Worm (Caenorhabditis elegans) whole organism, L4 larva: Measurements from ENCODE around the gene ruvb-2.

Source experiments
- D1046.2 ChIP-seq: fragments of 200-800 bp; sonication (Bioruptor generic); IDR thresholded peaks from 2 replicates; pipeline ENCODE4 v1.3.6; 2022; ENCODE audit warnings: missing genetic modification characterization, missing compliant biosample characterization
- F10B5.3 ChIP-seq: sonication (generic microtip); optimal IDR thresholded peaks from 2 replicates; lab custom pipeline; 2016; ENCODE audit warnings: mild to moderate bottlenecking, missing genetic modification characterization, missing compliant biosample characterization
- F37D6.2 ChIP-seq: sonication (generic microtip); optimal IDR thresholded peaks from 2 replicates; lab custom pipeline; 2016; ENCODE audit warnings: mild to moderate bottlenecking, missing genetic modification characterization, missing compliant biosample characterization
- F44E2.7 ChIP-seq: fragments of 200-800 bp; sonication (Bioruptor generic); IDR thresholded peaks from 2 replicates; pipeline ENCODE4 v2.1.2; 2022; ENCODE audit warnings: missing genetic modification characterization, missing compliant biosample characterization
- Y105C5A.15 ChIP-seq: fragments of 200-800 bp; sonication (Bioruptor generic); IDR thresholded peaks from 2 replicates; pipeline ENCODE4 v1.3.6; 2022; ENCODE audit warnings: missing genetic modification characterization, missing compliant biosample characterization
- Y5F2A.4 ChIP-seq: fragments of 200-800 bp; sonication (Bioruptor generic); optimal IDR thresholded peaks from 2 replicates; lab custom pipeline; 2018; ENCODE audit warnings: mild to moderate bottlenecking, missing genetic modification characterization, missing compliant biosample characterization
- Y75B8A.6 ChIP-seq: fragments of 200-800 bp; sonication (Bioruptor generic); IDR thresholded peaks from 2 replicates; pipeline ENCODE4 v1.3.6; 2022; ENCODE audit warnings: missing genetic modification reagents, missing genetic modification characterization, missing compliant biosample characterization
- ama-1 ChIP-seq: fragments of 150-350 bp; optimal IDR thresholded peaks from 2 replicates; lab custom pipeline; 2014; ENCODE audit warnings: inconsistent platforms, mixed read lengths
- ceh-20 ChIP-seq: fragments of 200-800 bp; sonication (Bioruptor generic); IDR thresholded peaks from 2 replicates; pipeline ENCODE4 v1.3.6; 2022; ENCODE audit warnings: missing genetic modification reagents, missing genetic modification characterization, missing compliant biosample characterization
- ceh-28 ChIP-seq: fragments of 150-350 bp; optimal IDR thresholded peaks from 2 replicates; lab custom pipeline; 2014; ENCODE audit warnings: missing biosample characterization, missing genetic modification reagents, missing genetic modification characterization
- daf-16 ChIP-seq, 3 experiments: sonication (generic microtip); optimal IDR thresholded peaks; 2 replicates each; lab custom pipeline; 2016 to 2017; ENCODE audit warnings: missing genetic modification characterization in 3 of 3, missing genetic modification reagents in 3 of 3, mild to moderate bottlenecking in 2 of 3, missing compliant biosample characterization in 2 of 3, missing biosample characterization in 1 of 3, moderate library complexity in 1 of 3
- dmd-6 ChIP-seq: fragments of 200-800 bp; sonication (Bioruptor generic); IDR thresholded peaks from 2 replicates; pipeline ENCODE4 v1.3.6; 2022; ENCODE audit warnings: missing genetic modification reagents, missing genetic modification characterization, missing compliant biosample characterization
- dmd-9 ChIP-seq: fragments of 200-800 bp; sonication (Bioruptor generic); IDR thresholded peaks from 2 replicates; pipeline ENCODE4 v1.3.6; 2022; ENCODE audit warnings: missing genetic modification reagents, missing genetic modification characterization, missing compliant biosample characterization
- dve-1 ChIP-seq: sonication (generic microtip); optimal IDR thresholded peaks from 2 replicates; lab custom pipeline; 2017; ENCODE audit warnings: antibody characterized with exemption, mild to moderate bottlenecking, missing genetic modification characterization, missing compliant biosample characterization; ENCODE audit not compliant: insufficient read depth
- egl-27 ChIP-seq: sonication (generic microtip); optimal IDR thresholded peaks from 3 replicates; lab custom pipeline; 2017; ENCODE audit warnings: missing biosample characterization, missing genetic modification reagents, missing genetic modification characterization
- gei-8 ChIP-seq: fragments of 200-800 bp; sonication (Bioruptor generic); optimal IDR thresholded peaks from 2 replicates; lab custom pipeline; 2018; ENCODE audit warnings: mild to moderate bottlenecking, missing genetic modification characterization, missing compliant biosample characterization
- hlh-11 ChIP-seq: fragments of 200-800 bp; sonication (Bioruptor generic); optimal IDR thresholded peaks from 2 replicates; lab custom pipeline; 2018; ENCODE audit warnings: mild to moderate bottlenecking, missing genetic modification characterization, missing compliant biosample characterization
- hlh-30 ChIP-seq: sonication (generic microtip); optimal IDR thresholded peaks from 2 replicates; lab custom pipeline; 2017; ENCODE audit warnings: antibody characterized with exemption, mild to moderate bottlenecking, missing genetic modification characterization, missing compliant biosample characterization; ENCODE audit not compliant: insufficient read depth
- jun-1 ChIP-seq: fragments of 150-350 bp; optimal IDR thresholded peaks from 2 replicates; lab custom pipeline; 2014; ENCODE audit warnings: missing biosample characterization, missing genetic modification reagents, missing genetic modification characterization
- lin-1 ChIP-seq: fragments of 200-800 bp; sonication (Bioruptor generic); IDR thresholded peaks from 2 replicates; pipeline ENCODE4 v1.3.6; 2022; ENCODE audit warnings: missing genetic modification reagents, missing genetic modification characterization, missing compliant biosample characterization
- lin-29 ChIP-seq: fragments of 200-800 bp; sonication (Bioruptor generic); IDR thresholded peaks from 2 replicates; pipeline ENCODE4 v1.3.6; 2022; ENCODE audit warnings: missing genetic modification reagents, missing genetic modification characterization, missing compliant biosample characterization
- mdl-1 ChIP-seq, 2 experiments: fragments of 150-350 bp in 1 of 2; sonication (generic microtip) in 1 of 2; optimal IDR thresholded peaks; 2 replicates each; lab custom pipeline; 2014 to 2017; ENCODE audit warnings: missing biosample characterization in 2 of 2, missing genetic modification characterization in 2 of 2
- mdt-29 ChIP-seq: fragments of 200-800 bp; sonication (Bioruptor generic); IDR thresholded peaks from 2 replicates; pipeline ENCODE4 v1.3.6; 2022; ENCODE audit warnings: missing genetic modification reagents, missing genetic modification characterization, missing compliant biosample characterization
- mxl-2 ChIP-seq: fragments of 200-800 bp; sonication (Bioruptor generic); conservative IDR thresholded peaks from 2 replicates; pipeline ENCODE4 v1.3.6; 2022; ENCODE audit warnings: missing genetic modification reagents, missing genetic modification characterization, missing compliant biosample characterization
- nhr-10 ChIP-seq: fragments of 150-350 bp; optimal IDR thresholded peaks from 2 replicates; lab custom pipeline; 2014; ENCODE audit warnings: missing biosample characterization, missing genetic modification characterization
- nhr-102 ChIP-seq: sonication (generic microtip); optimal IDR thresholded peaks from 2 replicates; lab custom pipeline; 2016; ENCODE audit warnings: mild to moderate bottlenecking, missing genetic modification characterization, moderate library complexity, missing compliant biosample characterization
- nhr-237 ChIP-seq: sonication (generic microtip); optimal IDR thresholded peaks from 2 replicates; lab custom pipeline; 2017; ENCODE audit warnings: missing biosample characterization, missing genetic modification characterization
- nhr-25 ChIP-seq: sonication (generic microtip); optimal IDR thresholded peaks from 2 replicates; lab custom pipeline; 2017; ENCODE audit warnings: missing genetic modification characterization, mild to moderate bottlenecking, missing compliant biosample characterization, antibody characterized with exemption, moderate library complexity, borderline replicate concordance; ENCODE audit not compliant: insufficient read depth
- nhr-28 ChIP-seq: fragments of 150-350 bp; optimal IDR thresholded peaks from 2 replicates; lab custom pipeline; 2014; ENCODE audit warnings: missing biosample characterization, missing genetic modification characterization
- nhr-41 ChIP-seq: fragments of 200-800 bp; sonication (Bioruptor generic); IDR thresholded peaks from 2 replicates; pipeline ENCODE4 v1.3.6; 2022; ENCODE audit warnings: missing genetic modification reagents, missing genetic modification characterization, missing compliant biosample characterization
- nhr-42 ChIP-seq: fragments of 200-800 bp; sonication (Bioruptor generic); IDR thresholded peaks from 2 replicates; pipeline ENCODE4 v1.3.6; 2022; ENCODE audit warnings: missing genetic modification characterization, missing compliant biosample characterization
- nhr-48 ChIP-seq: sonication (generic microtip); optimal IDR thresholded peaks from 2 replicates; lab custom pipeline; 2016; ENCODE audit warnings: mild to moderate bottlenecking, missing genetic modification characterization, missing compliant biosample characterization
- nhr-6 ChIP-seq: fragments of 150-350 bp; optimal IDR thresholded peaks from 2 replicates; lab custom pipeline; 2014; ENCODE audit warnings: missing biosample characterization, missing genetic modification characterization
- nhr-77 ChIP-seq: fragments of 150-350 bp; optimal IDR thresholded peaks from 2 replicates; lab custom pipeline; 2014; ENCODE audit warnings: missing biosample characterization, missing genetic modification characterization
- pha-4 ChIP-seq, 2 experiments: fragments of 150-350 bp in 1 of 2; fragments of 200-800 bp in 1 of 2; sonication (Bioruptor generic) in 1 of 2; IDR thresholded peaks in 1 of 2; optimal IDR thresholded peaks in 1 of 2; 2 replicates each; pipeline versions ENCODE4 v1.3.6 to Lab custom; 2014 to 2022; ENCODE audit warnings: missing genetic modification characterization in 2 of 2, missing genetic modification reagents in 2 of 2, missing biosample characterization in 1 of 2, missing compliant biosample characterization in 1 of 2
- php-3 ChIP-seq: fragments of 200-800 bp; sonication (Bioruptor generic); IDR thresholded peaks from 2 replicates; pipeline ENCODE4 v1.3.6; 2022; ENCODE audit warnings: missing genetic modification reagents, missing genetic modification characterization, missing compliant biosample characterization
- pqm-1 ChIP-seq: sonication (generic microtip); optimal IDR thresholded peaks from 2 replicates; lab custom pipeline; 2017; ENCODE audit warnings: missing biosample characterization, missing genetic modification characterization
- set-16 ChIP-seq: fragments of 200-800 bp; sonication (Bioruptor generic); IDR thresholded peaks from 2 replicates; pipeline ENCODE4 v1.3.6; 2022; ENCODE audit warnings: missing genetic modification reagents, missing genetic modification characterization, missing compliant biosample characterization
- unc-130 ChIP-seq: sonication (generic microtip); optimal IDR thresholded peaks from 2 replicates; lab custom pipeline; 2016; ENCODE audit warnings: missing genetic modification reagents, missing genetic modification characterization, missing compliant biosample characterization
- zag-1 ChIP-seq: fragments of 150-350 bp; optimal IDR thresholded peaks from 2 replicates; lab custom pipeline; 2014; ENCODE audit warnings: missing biosample characterization, missing genetic modification characterization
- zip-11 ChIP-seq: fragments of 200-800 bp; sonication (Bioruptor generic); IDR thresholded peaks from 2 replicates; pipeline ENCODE4 v1.3.6; 2022; ENCODE audit warnings: missing genetic modification characterization, missing compliant biosample characterization
- ztf-11 ChIP-seq: fragments of 150-350 bp; optimal IDR thresholded peaks from 2 replicates; lab custom pipeline; 2014; ENCODE audit warnings: missing biosample characterization, missing genetic modification characterization
- ztf-7 ChIP-seq: fragments of 150-350 bp; optimal IDR thresholded peaks from 2 replicates; lab custom pipeline; 2014; ENCODE audit warnings: missing biosample characterization, missing genetic modification characterization

The ruvb-2 gene

DNA sequence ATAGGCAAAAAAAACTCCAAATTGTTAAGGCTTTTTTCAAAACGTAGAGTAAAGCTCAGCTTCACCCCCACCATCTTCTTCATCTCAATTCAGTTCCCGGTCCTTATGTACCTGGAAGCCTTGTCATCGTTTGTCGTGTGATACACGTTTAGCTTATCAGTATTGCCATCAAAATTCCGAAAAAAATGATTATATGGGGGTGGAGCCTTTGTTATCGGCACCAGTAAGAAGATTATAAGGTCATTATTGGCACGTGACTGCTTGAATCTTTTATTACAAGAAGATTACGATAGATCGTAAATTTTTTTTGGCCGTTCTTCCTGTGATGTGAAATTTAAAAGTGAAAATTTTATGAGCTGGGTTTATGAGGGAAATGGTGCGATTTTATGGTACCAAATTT lies 38.8 kb downstream of the ruvb-2 start (continued):
- peak; percentile 95 for TF ChIP-seq php-3 (GFP tag; lab: Robert Waterston, UW)
- TF ChIP-seq daf-16 (GFP tag; optimal IDR thresholded peaks at IDR 0.05; lab: Kevin White, UChicago), result no peak
- peak; percentile 59 for TF ChIP-seq daf-16 (tag; optimal IDR thresholded peaks at IDR 0.05; lab: Kevin White, UChicago)
- TF ChIP-seq nhr-28, result peak; percentile 61
- no peak for TF ChIP-seq F44E2.7 (GFP tag; lab: Robert Waterston, UW)
- no peak for TF ChIP-seq unc-130 (GFP tag; lab: Kevin White, UChicago)
- TF ChIP-seq zag-1, result no peak
- TF ChIP-seq dmd-9, result no peak
- peak; percentile 25 for TF ChIP-seq nhr-6 (tag; lab: Kevin White, UChicago)
- no peak for TF ChIP-seq nhr-25 (tag; lab: Kevin White, UChicago)
- TF ChIP-seq hlh-30 (tag; lab: Kevin White, UChicago), result peak; percentile 59
- TF ChIP-seq F10B5.3, result no peak
- no peak for TF ChIP-seq ceh-28 (tag; lab: Kevin White, UChicago)
- TF ChIP-seq gei-8 (GFP tag; lab: Kevin White, UChicago), result no peak
- TF ChIP-seq jun-1 (tag; lab: Kevin White, UChicago), result no peak
- TF ChIP-seq nhr-41, result peak; percentile 96
- peak; percentile 46 for TF ChIP-seq nhr-102 (tag; lab: Kevin White, UChicago)
- TF ChIP-seq pha-4 (GFP tag; IDR thresholded peaks at IDR 0.05; lab: Robert Waterston, UW), result 0 out of 2 replicates have a peak, but pooled peaks have one; percentile 17
- no peak for TF ChIP-seq pha-4 (tag; optimal IDR thresholded peaks at IDR 0.05; lab: Kevin White, UChicago)
- TF ChIP-seq nhr-48 (tag; lab: Kevin White, UChicago), result peak; percentile 87
- TF ChIP-seq dmd-6, result peak; percentile 95
- no peak for TF ChIP-seq nhr-237
- 0 out of 2 replicates have a peak, but pooled peaks have one; percentile 21 for TF ChIP-seq Y75B8A.6 (GFP tag; lab: Robert Waterston, UW)
- TF ChIP-seq ama-1, result no peak
- no peak for TF ChIP-seq egl-27 (tag; lab: Kevin White, UChicago)
- peak; percentile 80 for TF ChIP-seq hlh-11 (tag; lab: Kevin White, UChicago)
- TF ChIP-seq set-16, result no peak
- peak; percentile 70 for TF ChIP-seq nhr-77
- no peak for TF ChIP-seq mdt-29 (GFP tag; lab: Robert Waterston, UW)
- no peak for TF ChIP-seq ceh-20 (GFP tag; lab: Robert Waterston, UW)
- TF ChIP-seq F37D6.2 (tag; lab: Kevin White, UChicago), result no peak
- TF ChIP-seq pqm-1 (tag; lab: Kevin White, UChicago), result peak; percentile 85
- TF ChIP-seq Y105C5A.15 (GFP tag; lab: Robert Waterston, UW), result no peak
- no peak for TF ChIP-seq Y5F2A.4 (GFP tag; lab: Kevin White, UChicago)
- TF ChIP-seq lin-1 (GFP tag; lab: Robert Waterston, UW), result peak; percentile 83
- TF ChIP-seq mdl-1 (tag; optimal IDR thresholded peaks at IDR 0.05; lab: Kevin White, UChicago), result peak in 1 of 2 experiments; percentile 18
- peak; percentile 92 for TF ChIP-seq dve-1 (tag; lab: Kevin White, UChicago)
- TF ChIP-seq nhr-42 (GFP tag; lab: Robert Waterston, UW), result 0 out of 2 replicates have a peak, but pooled peaks have one; percentile 32
- TF ChIP-seq zip-11 (GFP tag; lab: Robert Waterston, UW), result no peak
- no peak for TF ChIP-seq ztf-11 (tag; lab: Kevin White, UChicago)
- no peak for TF ChIP-seq lin-29 (GFP tag; lab: Robert Waterston, UW)
- TF ChIP-seq nhr-10 (tag; lab: Kevin White, UChicago), result no peak
- no peak for TF ChIP-seq D1046.2 (GFP tag; lab: Robert Waterston, UW)
- no peak for TF ChIP-seq ztf-7 (tag; lab: Kevin White, UChicago)
- TF ChIP-seq mxl-2, result peak; percentile 61; the same call in 1 of the 2 replicates
